Worm (Caenorhabditis elegans): ENCODE data around the gene nhr-66.

DNA sequence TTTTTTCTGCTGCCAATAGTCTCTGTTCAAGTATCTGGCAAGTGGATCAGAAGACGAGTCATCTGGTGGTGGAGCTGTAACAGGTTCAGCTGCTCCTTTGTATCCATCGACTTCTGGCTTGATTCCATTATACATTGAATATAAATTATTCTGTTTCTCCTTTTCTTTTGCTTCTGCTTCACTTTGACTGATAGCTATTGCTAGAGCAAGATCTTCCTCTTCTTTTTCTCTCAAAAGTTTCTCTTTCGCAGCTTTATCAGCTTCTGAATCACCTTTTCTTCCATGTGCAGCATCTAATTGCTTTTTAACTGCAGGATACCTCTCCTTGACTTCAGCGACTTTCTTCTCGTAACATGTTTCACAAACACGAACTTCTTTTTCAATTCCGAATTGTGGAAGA is 32.8 kb downstream of the nhr-66 start:
- TF ChIP-seq him-1 (tag; optimal IDR thresholded peaks at IDR 0.05), result no peak
- no peak for TF ChIP-seq dao-5 (tag; optimal IDR thresholded peaks at IDR 0.05)
- TF ChIP-seq W03F9.2 (tag; optimal IDR thresholded peaks at IDR 0.05), result no peak

Data from whole organism, L4/young adult.